Fruit fly (Drosophila melanogaster) whole organism, embryonic: ENCODE data around the gene Mondo.

Experiments
- Atf3 ChIP-seq: fragments of 200-800 bp; sonication (Bioruptor generic); optimal IDR thresholded peaks from 3 replicates; lab custom pipeline; 2016; ENCODE audit warnings: missing biosample characterization, missing genetic modification characterization
- B-H2 ChIP-seq: fragments of 200-800 bp; sonication (Bioruptor generic); optimal IDR thresholded peaks from 2 replicates; lab custom pipeline; 2018; ENCODE audit warnings: missing biosample characterization, mild to moderate bottlenecking, missing genetic modification characterization
- CG31388 ChIP-seq: fragments of 200-800 bp; sonication (Bioruptor generic); optimal IDR thresholded peaks from 2 replicates; lab custom pipeline; 2016; ENCODE audit warnings: missing biosample characterization, missing genetic modification characterization
- CG6765 ChIP-seq: fragments of 200-800 bp; sonication (Bioruptor generic); optimal IDR thresholded peaks from 3 replicates; lab custom pipeline; 2017; ENCODE audit warnings: missing biosample characterization, mild to moderate bottlenecking, missing genetic modification characterization
- CG8281 ChIP-seq: fragments of 200-800 bp; sonication (Bioruptor generic); optimal IDR thresholded peaks from 2 replicates; lab custom pipeline; 2018; ENCODE audit warnings: missing biosample characterization, mild to moderate bottlenecking, missing genetic modification characterization, moderate library complexity
- H15 ChIP-seq: fragments of 200-800 bp; sonication (Bioruptor generic); IDR thresholded peaks from 3 replicates; pipeline ENCODE4 v1.3.6; 2022; ENCODE audit warnings: missing biosample characterization, missing genetic modification characterization
- Side ChIP-seq: fragments of 200-800 bp; sonication (Bioruptor generic); optimal IDR thresholded peaks from 2 replicates; lab custom pipeline; 2016; ENCODE audit warnings: missing biosample characterization, missing genetic modification characterization
- danr ChIP-seq: fragments of 200-800 bp; sonication (Bioruptor generic); IDR thresholded peaks from 2 replicates; pipeline ENCODE4 v1.3.6; 2022; ENCODE audit warnings: missing biosample characterization, missing genetic modification characterization
- gro ChIP-seq: fragments of 200-800 bp; sonication (Bioruptor generic); optimal IDR thresholded peaks from 2 replicates; lab custom pipeline; 2016; ENCODE audit warnings: missing biosample characterization, missing genetic modification characterization
- pfk ChIP-seq: fragments of 200-800 bp; sonication (Bioruptor generic); optimal IDR thresholded peaks from 2 replicates; lab custom pipeline; 2018; ENCODE audit warnings: missing biosample characterization, mild to moderate bottlenecking, missing genetic modification characterization, moderate library complexity
- sens-2 ChIP-seq: fragments of 200-800 bp; sonication (Bioruptor generic); IDR thresholded peaks from 2 replicates; pipeline ENCODE4 v1.3.6; 2022; ENCODE audit warnings: missing biosample characterization, missing genetic modification characterization
- vvl ChIP-seq: fragments of 200-800 bp; sonication (Bioruptor generic); IDR thresholded peaks from 2 replicates; pipeline ENCODE4 v1.3.6; 2022; ENCODE audit warnings: missing biosample characterization, missing genetic modification characterization
- zen ChIP-seq: fragments of 200-800 bp; sonication (Bioruptor generic); optimal IDR thresholded peaks from 3 replicates; lab custom pipeline; 2018; ENCODE audit warnings: missing biosample characterization, mild to moderate bottlenecking, missing genetic modification characterization, moderate library complexity

DNA sequence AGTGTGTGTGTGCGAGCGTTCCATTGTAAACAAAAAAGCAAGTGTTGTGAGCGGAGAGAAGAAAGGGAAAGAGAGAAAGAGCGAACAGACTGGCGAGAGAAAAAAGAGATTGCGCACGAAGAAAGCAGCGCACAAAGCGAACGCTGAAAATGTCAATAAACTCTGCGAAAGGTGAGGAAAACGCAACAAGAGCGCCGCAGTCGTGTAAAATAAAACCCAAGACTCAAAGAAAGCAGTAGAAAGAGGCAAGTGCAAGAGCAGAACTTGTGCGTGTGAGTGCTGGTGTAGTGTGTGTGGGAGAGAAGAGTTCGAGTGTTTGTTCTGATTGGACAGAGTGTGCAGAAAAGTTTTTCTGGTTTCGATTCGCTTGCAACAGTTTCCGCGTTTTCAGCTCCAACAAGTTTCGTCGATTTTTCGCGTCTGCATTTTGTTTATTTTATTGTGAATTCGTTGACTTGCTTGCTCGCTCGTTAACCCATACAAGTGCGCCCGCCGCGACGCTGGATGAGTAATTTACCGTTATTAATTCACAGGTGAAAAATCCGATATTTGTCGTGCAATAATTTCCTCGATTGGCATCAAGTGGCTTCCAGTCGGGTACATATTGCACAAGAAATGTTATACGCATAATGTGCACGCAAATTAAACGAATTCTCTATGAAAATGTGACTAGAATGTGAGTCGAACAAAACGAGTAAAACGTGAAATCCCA lies 71.9 kb downstream of the Mondo start:
- TF ChIP-seq Side (no peak), H15 (GFP tag; lab: Robert Waterston, UW) (no peak), danr (GFP tag; lab: Robert Waterston, UW) (no peak), B-H2 (no peak), CG6765 (GFP tag; lab: Kevin White, UChicago) (no peak), pfk (GFP tag; lab: Kevin White, UChicago) (no peak), sens-2 (GFP tag; lab: Robert Waterston, UW) (no peak), vvl (no peak), CG31388 (GFP tag; lab: Kevin White, UChicago) (no peak), Atf3 (no peak), zen (tag; lab: Kevin White, UChicago) (no peak), gro (GFP tag; lab: Kevin White, UChicago) (no peak), CG8281 (tag; lab: Kevin White, UChicago) (no peak)
